Worm (Caenorhabditis elegans) whole organism, L3 larva: ENCODE results near the gene dot-1.4.

ENCODE experiments used
- R02D3.7 ChIP-seq: fragments of 150-350 bp; optimal IDR thresholded peaks from 2 replicates; lab custom pipeline; 2014; ENCODE audit warnings: missing biosample characterization, missing genetic modification characterization
- egl-27 ChIP-seq: sonication (generic microtip); optimal IDR thresholded peaks from 4 replicates; lab custom pipeline; 2017; ENCODE audit warnings: missing biosample characterization, missing genetic modification reagents, missing genetic modification characterization
- nfya-1 ChIP-seq: sonication (generic microtip); optimal IDR thresholded peaks from 2 replicates; lab custom pipeline; 2017; ENCODE audit warnings: missing genetic modification characterization, mild to moderate bottlenecking, missing compliant biosample characterization, antibody characterized with exemption, moderate library complexity; ENCODE audit not compliant: insufficient read depth
- nhr-11 ChIP-seq: fragments of 150-350 bp; optimal IDR thresholded peaks from 2 replicates; lab custom pipeline; 2014; ENCODE audit warnings: missing biosample characterization, missing genetic modification characterization
- nhr-25 ChIP-seq: sonication (generic microtip); optimal IDR thresholded peaks from 2 replicates; lab custom pipeline; 2017; ENCODE audit warnings: missing biosample characterization, missing genetic modification characterization
- nhr-28 ChIP-seq: fragments of 150-350 bp; optimal IDR thresholded peaks from 2 replicates; lab custom pipeline; 2014; ENCODE audit warnings: missing biosample characterization, missing genetic modification characterization
- pqm-1 ChIP-seq: fragments of 150-350 bp; optimal IDR thresholded peaks from 2 replicates; lab custom pipeline; 2017; ENCODE audit warnings: missing biosample characterization, missing genetic modification characterization, inconsistent platforms
- zag-1 ChIP-seq: fragments of 150-350 bp; optimal IDR thresholded peaks from 2 replicates; lab custom pipeline; 2014; ENCODE audit warnings: missing biosample characterization, missing genetic modification characterization

DNA sequence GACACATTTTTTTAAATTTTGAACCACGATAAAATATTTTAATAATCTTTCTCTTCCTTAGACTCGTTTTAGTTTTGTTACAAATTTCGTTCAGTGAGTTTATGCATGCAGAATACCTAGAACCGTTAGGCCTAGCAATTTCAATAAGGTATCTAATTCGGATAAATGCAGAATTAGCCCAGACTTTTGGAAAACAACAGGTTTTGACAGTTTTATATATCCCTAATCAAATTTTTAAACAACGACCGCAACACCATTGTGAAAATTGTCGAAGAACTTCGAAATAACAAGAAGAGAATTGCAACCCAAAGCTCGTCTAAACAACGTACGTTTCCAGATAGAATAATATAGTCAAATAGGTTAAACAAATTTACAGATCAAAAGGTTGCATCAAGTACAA lies 13.5 kb downstream of the dot-1.4 start, which contains the start of gene Y62H9A.16:
- no peak for TF ChIP-seq nfya-1 (tag; lab: Kevin White, UChicago)
- TF ChIP-seq egl-27 (tag; lab: Kevin White, UChicago): no peak
- no peak for TF ChIP-seq zag-1
- no peak for TF ChIP-seq pqm-1 (tag; lab: Kevin White, UChicago)
- no peak for TF ChIP-seq nhr-25 (tag; lab: Kevin White, UChicago)
- no peak for TF ChIP-seq nhr-11
- TF ChIP-seq nhr-28 (tag; lab: Kevin White, UChicago): no peak
- no peak for TF ChIP-seq R02D3.7
